Worm (Caenorhabditis elegans) whole organism, L4/young adult: Measurements from ENCODE around the gene ZK1098.3.

Experiments used
- dao-5 ChIP-seq: sonication (generic microtip); optimal IDR thresholded peaks from 2 replicates; lab custom pipeline; 2016; ENCODE audit warnings: missing genotype, missing genetic modification characterization, moderate library complexity, missing compliant biosample characterization
- him-1 ChIP-seq: sonication (generic microtip); optimal IDR thresholded peaks from 2 replicates; lab custom pipeline; 2016; ENCODE audit warnings: missing genotype, missing genetic modification reagents, missing genetic modification characterization, missing compliant biosample characterization

DNA sequence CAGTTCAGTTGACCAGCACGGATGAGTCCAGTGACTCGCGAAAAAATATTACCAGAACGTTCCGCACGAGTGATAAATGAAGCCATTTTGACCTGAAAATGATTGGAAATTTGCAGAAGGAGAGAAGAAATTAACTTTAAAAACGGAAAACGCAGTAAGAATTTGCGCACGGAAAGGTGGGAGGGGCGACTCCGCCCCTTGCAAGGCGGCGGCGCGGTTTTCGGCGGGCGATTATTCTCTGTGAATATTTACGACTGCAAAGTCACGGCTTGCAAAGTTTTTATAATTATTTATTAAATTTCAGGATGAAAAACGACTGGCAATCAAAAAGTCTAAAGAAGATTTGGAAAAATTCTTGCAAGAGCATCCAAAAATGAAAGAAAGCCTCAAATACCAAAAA, 14.9 kb downstream of the ZK1098.3 start, which contains the start of gene mrps-23:
- TF ChIP-seq dao-5 (no peak), him-1 (tag; lab: Kevin White, UChicago) (no peak)
